Worm (Caenorhabditis elegans) whole organism, L2 larva: ENCODE results near the gene ocr-1.

Source experiments
- ceh-82 ChIP-seq: fragments of 150-350 bp; optimal IDR thresholded peaks from 2 replicates; lab custom pipeline; 2014; ENCODE audit warnings: missing biosample characterization, missing genetic modification characterization
- snpc-4 ChIP-seq: fragments of 150-350 bp; optimal IDR thresholded peaks from 2 replicates; lab custom pipeline; 2014; ENCODE audit warnings: missing biosample characterization, missing genetic modification characterization

- no peak for TF ChIP-seq ceh-82 (tag; lab: Kevin White, UChicago)
- no peak for TF ChIP-seq snpc-4 (tag; lab: Kevin White, UChicago)
These were observed 9.1 kb downstream of the ocr-1 start for ce11 chrV:10773216-10773615.
